Worm (Caenorhabditis elegans): ENCODE data around the gene fln-2.

fln-2 gene

ce11 chrX:9467573-9467972, 70.1 kb downstream of the fln-2 start:
- TF ChIP-seq F39B2.1 (GFP tag; IDR thresholded peaks at IDR 0.05): no peak
- peak; percentile 86 for TF ChIP-seq nhr-90 (tag; optimal IDR thresholded peaks at IDR 0.05)
- TF ChIP-seq lin-54 (GFP tag; optimal IDR thresholded peaks at IDR 0.05): no peak
- peak; percentile 91 for TF ChIP-seq pbrm-1 (GFP tag; IDR thresholded peaks at IDR 0.05)
- TF ChIP-seq F55B11.4 (tag; optimal IDR thresholded peaks at IDR 0.05; ENCODE audit: borderline replicate concordance, insufficient read depth): no peak
- 0 out of 2 replicates have a peak, but pooled peaks have one; percentile 33 for TF ChIP-seq cebp-1 (GFP tag; IDR thresholded peaks at IDR 0.05)
- no peak for TF ChIP-seq cebp-1 (tag; optimal IDR thresholded peaks at IDR 0.05)
- no peak for TF ChIP-seq nhr-179 (tag; optimal IDR thresholded peaks at IDR 0.05)
- TF ChIP-seq Y53G8AR.9 (GFP tag; conservative IDR thresholded peaks at IDR 0.05): no peak
- TF ChIP-seq C06A6.2 (GFP tag; conservative IDR thresholded peaks at IDR 0.05): 0 out of 2 replicates have a peak, but pooled peaks have one; percentile 16
- TF ChIP-seq ceh-27 (GFP tag; optimal IDR thresholded peaks at IDR 0.05): peak; percentile 59
- TF ChIP-seq F23B12.7 (tag; optimal IDR thresholded peaks at IDR 0.05; ENCODE audit: insufficient read depth): peak; percentile 76
- TF ChIP-seq aptf-2 (GFP tag; conservative IDR thresholded peaks at IDR 0.05): no peak
- TF ChIP-seq B0336.3 (GFP tag; IDR thresholded peaks at IDR 0.05): no peak; the same call in 1 of the 2 replicates
- TF ChIP-seq somi-1 (GFP tag; optimal IDR thresholded peaks at IDR 0.05): peak; percentile 62
- peak; percentile 55 for TF ChIP-seq athp-1 (tag; optimal IDR thresholded peaks at IDR 0.05)
- TF ChIP-seq unc-62 (GFP tag; optimal IDR thresholded peaks at IDR 0.05): no peak
- no peak for TF ChIP-seq ztf-28 (GFP tag; IDR thresholded peaks at IDR 0.05)
- TF ChIP-seq Y67H2A.10 (GFP tag; conservative IDR thresholded peaks at IDR 0.05): no peak
- peak; percentile 15 for TF ChIP-seq F49E8.2 (tag; optimal IDR thresholded peaks at IDR 0.05; ENCODE audit: insufficient read depth)
- TF ChIP-seq ztf-3 (GFP tag; optimal IDR thresholded peaks at IDR 0.05): peak; percentile 51
- no peak for TF ChIP-seq pha-4 (tag; optimal IDR thresholded peaks at IDR 0.05)
- no peak for TF ChIP-seq zfh-2 (GFP tag; conservative IDR thresholded peaks at IDR 0.05)
- peak; percentile 19 for TF ChIP-seq unc-130 (GFP tag; optimal IDR thresholded peaks at IDR 0.05)
- TF ChIP-seq madf-6 (GFP tag; IDR thresholded peaks at IDR 0.05): no peak
- no peak for TF ChIP-seq F37B4.10 (GFP tag; IDR thresholded peaks at IDR 0.05)
- TF ChIP-seq bed-1 (GFP tag; IDR thresholded peaks at IDR 0.05): no peak
- TF ChIP-seq mcd-1 (GFP tag; IDR thresholded peaks at IDR 0.05): peak; percentile 65
- peak; percentile 31; the same call in 1 of the 2 replicates for TF ChIP-seq Y53F4B.3 (GFP tag; IDR thresholded peaks at IDR 0.05)
- TF ChIP-seq tbx-9 (tag; optimal IDR thresholded peaks at IDR 0.05; ENCODE audit: borderline replicate concordance): peak; percentile 36
- peak; percentile 78 for TF ChIP-seq madf-10 (tag; optimal IDR thresholded peaks at IDR 0.05)
- TF ChIP-seq ceh-40 (GFP tag; IDR thresholded peaks at IDR 0.05): peak; percentile 79; the same call in 1 of the 2 replicates
- peak; percentile 65 for TF ChIP-seq F22D6.2 (tag; optimal IDR thresholded peaks at IDR 0.05)
- TF ChIP-seq B0019.2 (GFP tag; conservative IDR thresholded peaks at IDR 0.05): no peak
- peak; percentile 96 for TF ChIP-seq rpc-1 (optimal IDR thresholded peaks at IDR 0.05)
- TF ChIP-seq rpc-1 (tag; optimal IDR thresholded peaks at IDR 0.05): peak; percentile 93
- no peak for TF ChIP-seq nhr-120 (GFP tag; IDR thresholded peaks at IDR 0.05)
- peak; percentile 37 for TF ChIP-seq K12H6.12 (tag; optimal IDR thresholded peaks at IDR 0.05)
- TF ChIP-seq ztf-22 (GFP tag; optimal IDR thresholded peaks at IDR 0.05): no peak
- peak; percentile 14 to 32 for TF ChIP-seq let-607 (tag; optimal IDR thresholded peaks at IDR 0.05)
- peak; percentile 64 for TF ChIP-seq snpc-3.4 (tag; optimal IDR thresholded peaks at IDR 0.05)
- peak; percentile 80 for TF ChIP-seq nfyb-1 (GFP tag; IDR thresholded peaks at IDR 0.05)
- TF ChIP-seq F33H1.4 (GFP tag; IDR thresholded peaks at IDR 0.05): no peak
- peak; percentile 88 for TF ChIP-seq Y56A3A.18 (GFP tag; IDR thresholded peaks at IDR 0.05)
- TF ChIP-seq hrde-1 (tag; optimal IDR thresholded peaks at IDR 0.05; ENCODE audit: borderline replicate concordance): peak; percentile 45
- TF ChIP-seq ceh-100 (GFP tag; IDR thresholded peaks at IDR 0.05): peak; percentile 29; the same call in 1 of the 2 replicates
- TF ChIP-seq Y79H2A.3 (GFP tag; conservative IDR thresholded peaks at IDR 0.05): no peak
- TF ChIP-seq rec-8 (tag; optimal IDR thresholded peaks at IDR 0.05): peak; percentile 53 to 67

Data from whole organism, young adult.